Worm (Caenorhabditis elegans) whole organism, L4 larva: ENCODE data around the gene rpap-3.

ENCODE experiments used
- F26F4.8 ChIP-seq: fragments of 200-800 bp; sonication (Bioruptor generic); conservative IDR thresholded peaks from 2 replicates; pipeline ENCODE4 v1.3.6; 2022; ENCODE audit warnings: missing genetic modification characterization, missing compliant biosample characterization
- F37D6.2 ChIP-seq: sonication (generic microtip); optimal IDR thresholded peaks from 2 replicates; lab custom pipeline; 2016; ENCODE audit warnings: mild to moderate bottlenecking, missing genetic modification characterization, missing compliant biosample characterization
- T20F7.1 ChIP-seq: fragments of 200-800 bp; sonication (Bioruptor generic); optimal IDR thresholded peaks from 2 replicates; lab custom pipeline; 2018; ENCODE audit warnings: mild to moderate bottlenecking, missing genetic modification characterization, missing compliant biosample characterization
- T26A8.4 ChIP-seq: fragments of 200-800 bp; sonication (Bioruptor generic); IDR thresholded peaks from 2 replicates; pipeline ENCODE4 v1.3.6; 2022; ENCODE audit warnings: missing genetic modification characterization, missing compliant biosample characterization
- ZK337.2 ChIP-seq: fragments of 200-800 bp; sonication (Bioruptor generic); IDR thresholded peaks from 2 replicates; pipeline ENCODE4 v1.3.6; 2022; ENCODE audit warnings: missing genetic modification reagents, missing genetic modification characterization, missing compliant biosample characterization
- ZK546.5 ChIP-seq, 2 experiments: sonication (generic microtip); optimal IDR thresholded peaks; 2 replicates each; lab custom pipeline; 2017; ENCODE audit warnings: missing biosample characterization in 2 of 2, missing genetic modification characterization in 2 of 2
- aha-1 ChIP-seq: fragments of 150-350 bp; peaks from one replicate; lab custom pipeline; 2014; ENCODE audit warnings: missing biosample characterization, missing genetic modification characterization
- ceh-32 ChIP-seq: sonication (generic microtip); optimal IDR thresholded peaks from 2 replicates; lab custom pipeline; 2016; ENCODE audit warnings: mild to moderate bottlenecking, missing genetic modification characterization, missing compliant biosample characterization; ENCODE audit not compliant: poor library complexity
- ces-1 ChIP-seq: fragments of 150-350 bp; sonication (generic microtip); optimal IDR thresholded peaks from 4 replicates; lab custom pipeline; 2014; ENCODE audit warnings: missing biosample characterization, missing genetic modification reagents, missing genetic modification characterization
- ctbp-1 ChIP-seq: fragments of 200-800 bp; sonication (Bioruptor generic); IDR thresholded peaks from 2 replicates; pipeline ENCODE4 v1.3.6; 2022; ENCODE audit warnings: missing genetic modification reagents, missing genetic modification characterization, missing compliant biosample characterization
- daf-16 ChIP-seq, 3 experiments: sonication (generic microtip); optimal IDR thresholded peaks; 2 replicates each; lab custom pipeline; 2016 to 2017; ENCODE audit warnings: missing genetic modification characterization in 3 of 3, missing genetic modification reagents in 3 of 3, mild to moderate bottlenecking in 2 of 3, missing compliant biosample characterization in 2 of 3, missing biosample characterization in 1 of 3, moderate library complexity in 1 of 3
- daf-8 ChIP-seq: fragments of 200-800 bp; sonication (Bioruptor generic); IDR thresholded peaks from 2 replicates; pipeline ENCODE4 v1.3.6; 2022; ENCODE audit warnings: missing genetic modification characterization, missing compliant biosample characterization
- dmd-6 ChIP-seq: fragments of 200-800 bp; sonication (Bioruptor generic); IDR thresholded peaks from 2 replicates; pipeline ENCODE4 v1.3.6; 2022; ENCODE audit warnings: missing genetic modification reagents, missing genetic modification characterization, missing compliant biosample characterization
- dmd-9 ChIP-seq: fragments of 200-800 bp; sonication (Bioruptor generic); IDR thresholded peaks from 2 replicates; pipeline ENCODE4 v1.3.6; 2022; ENCODE audit warnings: missing genetic modification reagents, missing genetic modification characterization, missing compliant biosample characterization
- dve-1 ChIP-seq: sonication (generic microtip); optimal IDR thresholded peaks from 2 replicates; lab custom pipeline; 2017; ENCODE audit warnings: antibody characterized with exemption, mild to moderate bottlenecking, missing genetic modification characterization, missing compliant biosample characterization; ENCODE audit not compliant: insufficient read depth
- fkh-10 ChIP-seq: fragments of 150-350 bp; optimal IDR thresholded peaks from 2 replicates; lab custom pipeline; 2014; ENCODE audit warnings: missing biosample characterization, missing genetic modification reagents, missing genetic modification characterization
- hif-1 ChIP-seq, 2 experiments: sonication (generic microtip); optimal IDR thresholded peaks; 2 replicates each; lab custom pipeline; 2016 to 2017; ENCODE audit warnings: missing compliant biosample characterization in 2 of 2, missing genetic modification characterization in 2 of 2, missing genetic modification reagents in 2 of 2, missing genotype in 2 of 2, mild to moderate bottlenecking in 1 of 2
- hlh-11 ChIP-seq: fragments of 200-800 bp; sonication (Bioruptor generic); optimal IDR thresholded peaks from 2 replicates; lab custom pipeline; 2018; ENCODE audit warnings: mild to moderate bottlenecking, missing genetic modification characterization, missing compliant biosample characterization
- hlh-30 ChIP-seq: sonication (generic microtip); optimal IDR thresholded peaks from 2 replicates; lab custom pipeline; 2017; ENCODE audit warnings: antibody characterized with exemption, mild to moderate bottlenecking, missing genetic modification characterization, missing compliant biosample characterization; ENCODE audit not compliant: insufficient read depth
- hmg-1.1 ChIP-seq: fragments of 200-800 bp; sonication (Bioruptor generic); IDR thresholded peaks from 2 replicates; pipeline ENCODE4 v1.3.6; 2022; ENCODE audit warnings: missing genetic modification reagents, missing genetic modification characterization, missing compliant biosample characterization
- lir-3 ChIP-seq: sonication (generic microtip); optimal IDR thresholded peaks from 2 replicates; lab custom pipeline; 2016; ENCODE audit warnings: mild to moderate bottlenecking, missing genetic modification characterization, missing compliant biosample characterization
- lsy-2 ChIP-seq, 2 experiments: fragments of 150-350 bp in 1 of 2; sonication (generic microtip) in 1 of 2; optimal IDR thresholded peaks; 2 replicates each; lab custom pipeline; 2014 to 2017; ENCODE audit warnings: missing biosample characterization in 2 of 2, missing genetic modification characterization in 2 of 2
- madf-5 ChIP-seq, 2 experiments: fragments of 200-800 bp; sonication (Bioruptor generic); IDR thresholded peaks; 2 replicates each; pipeline ENCODE4 v1.3.6; 2022; ENCODE audit warnings: missing compliant biosample characterization in 2 of 2, missing genetic modification characterization in 2 of 2
- mdl-1 ChIP-seq, 2 experiments: fragments of 150-350 bp in 1 of 2; sonication (generic microtip) in 1 of 2; optimal IDR thresholded peaks; 2 replicates each; lab custom pipeline; 2014 to 2017; ENCODE audit warnings: missing biosample characterization in 2 of 2, missing genetic modification characterization in 2 of 2
- mep-1 ChIP-seq: fragments of 150-350 bp; sonication (generic microtip); optimal IDR thresholded peaks from 3 replicates; lab custom pipeline; 2014; ENCODE audit warnings: missing biosample characterization, missing genetic modification characterization
- mes-2 ChIP-seq: sonication (generic microtip); optimal IDR thresholded peaks from 2 replicates; lab custom pipeline; 2016; ENCODE audit warnings: missing genotype, mild to moderate bottlenecking, missing genetic modification characterization, missing compliant biosample characterization; ENCODE audit not compliant: poor library complexity, severe bottlenecking
- mxl-2 ChIP-seq: fragments of 200-800 bp; sonication (Bioruptor generic); conservative IDR thresholded peaks from 2 replicates; pipeline ENCODE4 v1.3.6; 2022; ENCODE audit warnings: missing genetic modification reagents, missing genetic modification characterization, missing compliant biosample characterization
- nhr-10 ChIP-seq: fragments of 150-350 bp; optimal IDR thresholded peaks from 2 replicates; lab custom pipeline; 2014; ENCODE audit warnings: missing biosample characterization, missing genetic modification characterization
- nhr-102 ChIP-seq: sonication (generic microtip); optimal IDR thresholded peaks from 2 replicates; lab custom pipeline; 2016; ENCODE audit warnings: mild to moderate bottlenecking, missing genetic modification characterization, moderate library complexity, missing compliant biosample characterization
- nhr-11 ChIP-seq: fragments of 150-350 bp; optimal IDR thresholded peaks from 2 replicates; lab custom pipeline; 2014; ENCODE audit warnings: missing biosample characterization, missing genetic modification characterization
- nhr-25 ChIP-seq: sonication (generic microtip); optimal IDR thresholded peaks from 2 replicates; lab custom pipeline; 2017; ENCODE audit warnings: missing genetic modification characterization, mild to moderate bottlenecking, missing compliant biosample characterization, antibody characterized with exemption, moderate library complexity, borderline replicate concordance; ENCODE audit not compliant: insufficient read depth
- nhr-28 ChIP-seq: fragments of 150-350 bp; optimal IDR thresholded peaks from 2 replicates; lab custom pipeline; 2014; ENCODE audit warnings: missing biosample characterization, missing genetic modification characterization
- nhr-48 ChIP-seq: sonication (generic microtip); optimal IDR thresholded peaks from 2 replicates; lab custom pipeline; 2016; ENCODE audit warnings: mild to moderate bottlenecking, missing genetic modification characterization, missing compliant biosample characterization
- nhr-6 ChIP-seq: fragments of 150-350 bp; optimal IDR thresholded peaks from 2 replicates; lab custom pipeline; 2014; ENCODE audit warnings: missing biosample characterization, missing genetic modification characterization
- pqm-1 ChIP-seq: sonication (generic microtip); optimal IDR thresholded peaks from 2 replicates; lab custom pipeline; 2017; ENCODE audit warnings: missing biosample characterization, missing genetic modification characterization
- rbr-2 ChIP-seq: sonication (generic microtip); optimal IDR thresholded peaks from 2 replicates; lab custom pipeline; 2016; ENCODE audit warnings: missing genotype, missing genetic modification characterization, missing compliant biosample characterization
- saeg-2 ChIP-seq: fragments of 200-800 bp; sonication (Bioruptor generic); IDR thresholded peaks from 2 replicates; pipeline ENCODE4 v1.3.6; 2022; ENCODE audit warnings: missing genetic modification reagents, missing genetic modification characterization, missing compliant biosample characterization
- tag-97 ChIP-seq: fragments of 200-800 bp; sonication (Bioruptor generic); IDR thresholded peaks from 2 replicates; pipeline ENCODE4 v1.3.6; 2022; ENCODE audit warnings: missing genetic modification characterization, missing compliant biosample characterization
- unc-39 ChIP-seq: sonication (generic microtip); optimal IDR thresholded peaks from 2 replicates; lab custom pipeline; 2017; ENCODE audit warnings: missing biosample characterization, missing genetic modification characterization
- unc-62 ChIP-seq, 3 experiments: fragments of 150-350 bp in 1 of 3; sonication (generic microtip); optimal IDR thresholded peaks in 2 of 3; peaks in 1 of 3; 1 replicate in 1 of 3; 2 replicates in 2 of 3; lab custom pipeline; 2014 to 2017; ENCODE audit warnings: missing biosample characterization in 3 of 3, missing genetic modification characterization in 3 of 3, missing genetic modification reagents in 3 of 3, missing genotype in 1 of 3
- zip-11 ChIP-seq: fragments of 200-800 bp; sonication (Bioruptor generic); IDR thresholded peaks from 2 replicates; pipeline ENCODE4 v1.3.6; 2022; ENCODE audit warnings: missing genetic modification characterization, missing compliant biosample characterization
- ztf-7 ChIP-seq: fragments of 150-350 bp; optimal IDR thresholded peaks from 2 replicates; lab custom pipeline; 2014; ENCODE audit warnings: missing biosample characterization, missing genetic modification characterization

Gene rpap-3

ce11 chrIV:7778865-7779264 lies at the start of gene rpap-3:
Gene rpap-3 (minus strand): TSS chrIV:7778965.
- TF ChIP-seq daf-16 (GFP tag; optimal IDR thresholded peaks at IDR 0.05; lab: Kevin White, UChicago) (peak in 1 of 2 experiments; percentile 0), daf-16 (tag; optimal IDR thresholded peaks at IDR 0.05; lab: Kevin White, UChicago) (no peak), saeg-2 (GFP tag; lab: Robert Waterston, UW) (no peak)
- TF ChIP-seq, all 104 proteins: peak for 1

ce11 chrIV:7824649-7825048 lies 45.9 kb upstream of the rpap-3 start:
- no peak for TF ChIP-seq hlh-11 (tag; lab: Kevin White, UChicago)
- no peak for TF ChIP-seq dmd-9 (GFP tag; lab: Robert Waterston, UW)
- no peak for TF ChIP-seq T20F7.1
- no peak for TF ChIP-seq tag-97 (GFP tag; lab: Robert Waterston, UW)
- no peak for TF ChIP-seq zip-11 (GFP tag; lab: Robert Waterston, UW)
- no peak for TF ChIP-seq lir-3
- no peak for TF ChIP-seq pqm-1 (tag; lab: Kevin White, UChicago)
- TF ChIP-seq nhr-28 (tag; lab: Kevin White, UChicago) = no peak
- TF ChIP-seq F26F4.8 = no peak
- no peak for TF ChIP-seq mxl-2 (GFP tag; lab: Robert Waterston, UW)
- no peak for TF ChIP-seq ZK546.5 (tag; optimal IDR thresholded peaks at IDR 0.05; lab: Kevin White, UChicago)
- TF ChIP-seq madf-5 (GFP tag; IDR thresholded peaks at IDR 0.05; lab: Robert Waterston, UW) = no peak
- TF ChIP-seq aha-1 (tag; lab: Kevin White, UChicago) = no peak

ce11 chrIV:7822524-7822923 lies 43.8 kb upstream of the rpap-3 start, which contains the start of gene T14A8.2:
Gene T14A8.2 (minus strand): TSS chrIV:7822624.
- TF ChIP-seq T26A8.4 (GFP tag; lab: Robert Waterston, UW) = no peak
- TF ChIP-seq unc-62 (GFP tag; optimal IDR thresholded peaks at IDR 0.05 in 1 of 2; lab: Kevin White, UChicago) = no peak
- no peak for TF ChIP-seq unc-62 (tag; optimal IDR thresholded peaks at IDR 0.05; lab: Kevin White, UChicago)
- no peak for TF ChIP-seq fkh-10 (GFP tag; lab: Kevin White, UChicago)
- no peak for TF ChIP-seq dve-1 (tag; lab: Kevin White, UChicago)
- no peak for TF ChIP-seq lsy-2 (tag; optimal IDR thresholded peaks at IDR 0.05; lab: Kevin White, UChicago)
- no peak for TF ChIP-seq daf-8 (GFP tag; lab: Robert Waterston, UW)
- no peak for TF ChIP-seq nhr-25 (tag; lab: Kevin White, UChicago)
- no peak for TF ChIP-seq ztf-7 (tag; lab: Kevin White, UChicago)
- TF ChIP-seq nhr-10 (tag; lab: Kevin White, UChicago) = no peak
- no peak for TF ChIP-seq lir-3
- TF ChIP-seq dmd-6 (GFP tag; lab: Robert Waterston, UW) = no peak
- no peak for TF ChIP-seq hif-1 (tag; optimal IDR thresholded peaks at IDR 0.05; lab: Kevin White, UChicago)
- TF ChIP-seq nhr-6 = no peak
- no peak for TF ChIP-seq ceh-32 (tag; lab: Kevin White, UChicago)
- TF ChIP-seq nhr-102 (tag; lab: Kevin White, UChicago) = no peak
- TF ChIP-seq mep-1 (tag; lab: Kevin White, UChicago) = no peak
- no peak for TF ChIP-seq ctbp-1 (GFP tag; lab: Robert Waterston, UW)
- no peak for TF ChIP-seq ZK337.2 (GFP tag; lab: Robert Waterston, UW)
- TF ChIP-seq mxl-2 (GFP tag; lab: Robert Waterston, UW) = no peak
- TF ChIP-seq, all 104 proteins: peak for 0

ce11 chrIV:7817852-7818251 lies 39.1 kb upstream of the rpap-3 start, which contains the start of gene ric-3:
Gene ric-3 (plus strand): TSS chrIV:7818251.
- TF ChIP-seq mdl-1 (tag; optimal IDR thresholded peaks at IDR 0.05; lab: Kevin White, UChicago) = peak in 1 of 2 experiments; percentile 45
- peak; percentile 64 for TF ChIP-seq aha-1 (tag; lab: Kevin White, UChicago)
- TF ChIP-seq daf-16 (GFP tag; optimal IDR thresholded peaks at IDR 0.05; lab: Kevin White, UChicago) = peak in 1 of 2 experiments; percentile 28
- no peak for TF ChIP-seq daf-16 (tag; optimal IDR thresholded peaks at IDR 0.05; lab: Kevin White, UChicago)
- TF ChIP-seq unc-62 (GFP tag; optimal IDR thresholded peaks at IDR 0.05 in 1 of 2; lab: Kevin White, UChicago) = peak in 1 of 2 experiments; percentile 98
- no peak for TF ChIP-seq unc-62 (tag; optimal IDR thresholded peaks at IDR 0.05; lab: Kevin White, UChicago)
- peak; percentile 71 for TF ChIP-seq rbr-2 (tag; lab: Kevin White, UChicago)
- peak; percentile 29 for TF ChIP-seq F37D6.2 (tag; lab: Kevin White, UChicago)
- peak; percentile 34 for TF ChIP-seq hlh-30 (tag; lab: Kevin White, UChicago)
- peak; percentile 38 for TF ChIP-seq mep-1 (tag; lab: Kevin White, UChicago)
- TF ChIP-seq tag-97 (GFP tag; lab: Robert Waterston, UW) = no peak
- TF ChIP-seq unc-39 = no peak
- TF ChIP-seq ceh-32 (tag; lab: Kevin White, UChicago) = no peak
- TF ChIP-seq mes-2 = peak; percentile 45
- TF ChIP-seq nhr-48 (tag; lab: Kevin White, UChicago) = peak; percentile 22
- peak; percentile 24 for TF ChIP-seq ces-1 (GFP tag; lab: Kevin White, UChicago)
- peak; percentile 69 for TF ChIP-seq hmg-1.1
- TF ChIP-seq lsy-2 (tag; optimal IDR thresholded peaks at IDR 0.05; lab: Kevin White, UChicago) = peak in 1 of 2 experiments; percentile 70
- peak; percentile 73 for TF ChIP-seq nhr-11
- TF ChIP-seq hlh-11 (tag; lab: Kevin White, UChicago) = peak; percentile 61
- 0 out of 2 replicates have a peak, but pooled peaks have one; percentile 19 for TF ChIP-seq ctbp-1 (GFP tag; lab: Robert Waterston, UW)
